Worm (Caenorhabditis elegans) whole organism, L2 larva: ENCODE results near the gene hsp-17.

Experiments
- ama-1 ChIP-seq: fragments of 150-350 bp; optimal IDR thresholded peaks from 2 replicates; lab custom pipeline; 2018; ENCODE audit warnings: inconsistent platforms
- egl-27 ChIP-seq: sonication (generic microtip); optimal IDR thresholded peaks from 3 replicates; lab custom pipeline; 2017; ENCODE audit warnings: missing biosample characterization, missing genetic modification reagents, missing genetic modification characterization
- elt-1 ChIP-seq: fragments of 150-350 bp; optimal IDR thresholded peaks from 2 replicates; lab custom pipeline; 2014; ENCODE audit warnings: missing biosample characterization, missing genetic modification characterization
- elt-3 ChIP-seq: sonication (generic microtip); optimal IDR thresholded peaks from 2 replicates; lab custom pipeline; 2017; ENCODE audit warnings: missing biosample characterization, missing genetic modification characterization
- nhr-11 ChIP-seq: fragments of 150-350 bp; optimal IDR thresholded peaks from 2 replicates; lab custom pipeline; 2014; ENCODE audit warnings: missing biosample characterization, missing genetic modification characterization
- nhr-6 ChIP-seq: fragments of 150-350 bp; optimal IDR thresholded peaks from 2 replicates; lab custom pipeline; 2014; ENCODE audit warnings: missing biosample characterization, missing genetic modification characterization
- sem-4 ChIP-seq: fragments of 150-350 bp; optimal IDR thresholded peaks from 2 replicates; lab custom pipeline; 2014; ENCODE audit warnings: missing biosample characterization, missing genetic modification reagents, missing genetic modification characterization
- skn-1 ChIP-seq: sonication (generic microtip); optimal IDR thresholded peaks from 2 replicates; lab custom pipeline; 2017; ENCODE audit warnings: missing biosample characterization, missing genetic modification characterization
- snpc-4 ChIP-seq: fragments of 150-350 bp; optimal IDR thresholded peaks from 2 replicates; lab custom pipeline; 2014; ENCODE audit warnings: missing biosample characterization, missing genetic modification characterization
- unc-39 ChIP-seq: fragments of 150-350 bp; optimal IDR thresholded peaks from 2 replicates; lab custom pipeline; 2014; ENCODE audit warnings: missing biosample characterization, missing genetic modification characterization
- unc-62 ChIP-seq: fragments of 150-350 bp; optimal IDR thresholded peaks from 2 replicates; lab custom pipeline; 2014; ENCODE audit warnings: missing biosample characterization, missing genetic modification reagents, missing genetic modification characterization
- ztf-11 ChIP-seq: sonication (generic microtip); optimal IDR thresholded peaks from 2 replicates; lab custom pipeline; 2017; ENCODE audit warnings: missing biosample characterization, missing genetic modification characterization
- ztf-4 ChIP-seq: fragments of 150-350 bp; optimal IDR thresholded peaks from 2 replicates; lab custom pipeline; 2014; ENCODE audit warnings: missing biosample characterization, missing genetic modification characterization

ce11 chrV:8359113-8359564 is 26.6 kb downstream of the hsp-17 start, which contains the start of gene mpdu-1:
- TF ChIP-seq ztf-4: peak; percentile 48
- peak; percentile 50 for TF ChIP-seq egl-27 (tag; lab: Kevin White, UChicago)
- no peak for TF ChIP-seq nhr-11 (tag; lab: Kevin White, UChicago)
- no peak for TF ChIP-seq unc-62
- no peak for TF ChIP-seq unc-39 (tag; lab: Kevin White, UChicago)
- no peak for TF ChIP-seq elt-3
- TF ChIP-seq skn-1: no peak
- TF ChIP-seq ama-1: no peak
- TF ChIP-seq elt-1: no peak
- peak; percentile 77 for TF ChIP-seq snpc-4 (tag; lab: Kevin White, UChicago)
- peak; percentile 61 for TF ChIP-seq nhr-6 (tag; lab: Kevin White, UChicago)
- peak; percentile 17 for TF ChIP-seq sem-4 (tag; lab: Kevin White, UChicago)
- TF ChIP-seq ztf-11 (tag; lab: Kevin White, UChicago): no peak
